Fruit fly (Drosophila melanogaster) whole organism, embryonic: ENCODE data around the gene CG42553.
A peak's percentile ranks its signal among the peaks of the same experiment; 100 is the strongest.

Experiments
- Asciz ChIP-seq: fragments of 200-800 bp; sonication (Bioruptor generic); optimal IDR thresholded peaks from 2 replicates; lab custom pipeline; 2017; ENCODE audit warnings: missing biosample characterization, mild to moderate bottlenecking, missing genetic modification characterization, missing genetic modification reagents
- BEAF-32 ChIP-seq: fragments of 200-800 bp; sonication (Bioruptor generic); optimal IDR thresholded peaks from 3 replicates; lab custom pipeline; 2017; ENCODE audit warnings: missing biosample characterization, missing genetic modification characterization, mild to moderate bottlenecking, moderate library complexity, missing genetic modification reagents
- CG10321 ChIP-seq: fragments of 200-800 bp; sonication (Bioruptor generic); IDR thresholded peaks from 2 replicates; pipeline ENCODE4 v1.3.6; 2022; ENCODE audit warnings: missing biosample characterization, missing genetic modification characterization
- CG13894 ChIP-seq: fragments of 200-800 bp; sonication (Bioruptor generic); optimal IDR thresholded peaks from 3 replicates; lab custom pipeline; 2018; ENCODE audit warnings: missing biosample characterization, mild to moderate bottlenecking, missing genetic modification characterization, moderate library complexity
- CG14965 ChIP-seq: fragments of 200-800 bp; sonication (Bioruptor generic); optimal IDR thresholded peaks from 2 replicates; lab custom pipeline; 2016; ENCODE audit warnings: missing biosample characterization, missing genetic modification characterization, borderline replicate concordance
- CG1603 ChIP-seq: fragments of 200-800 bp; sonication (Bioruptor generic); optimal IDR thresholded peaks from 2 replicates; lab custom pipeline; 2019; ENCODE audit warnings: missing biosample characterization, mild to moderate bottlenecking, missing genetic modification characterization, moderate library complexity
- CG16779 ChIP-seq: fragments of 200-800 bp; sonication (Bioruptor generic); IDR thresholded peaks from 2 replicates; pipeline ENCODE4 v1.3.6; 2022; ENCODE audit warnings: missing biosample characterization, missing genetic modification characterization
- CG17186 ChIP-seq: fragments of 200-800 bp; sonication (Bioruptor generic); optimal IDR thresholded peaks from 3 replicates; lab custom pipeline; 2017; ENCODE audit warnings: missing biosample characterization, missing genetic modification reagents, missing genetic modification characterization
- CG1792 ChIP-seq: fragments of 200-800 bp; sonication (Bioruptor generic); optimal IDR thresholded peaks from 2 replicates; lab custom pipeline; 2016; ENCODE audit warnings: missing biosample characterization, missing genetic modification characterization
- CG18011 ChIP-seq: fragments of 200-800 bp; sonication (Bioruptor generic); optimal IDR thresholded peaks from 2 replicates; lab custom pipeline; 2017; ENCODE audit warnings: missing biosample characterization, missing genetic modification characterization, mild to moderate bottlenecking, moderate library complexity, missing genotype
- CG18599 ChIP-seq: fragments of 200-800 bp; sonication (Bioruptor generic); optimal IDR thresholded peaks from 3 replicates; lab custom pipeline; 2017; ENCODE audit warnings: missing biosample characterization, missing genetic modification characterization, mild to moderate bottlenecking, moderate library complexity, missing genetic modification reagents
- CG2202 ChIP-seq: fragments of 200-800 bp; sonication (Bioruptor generic); optimal IDR thresholded peaks from 2 replicates; lab custom pipeline; 2018; ENCODE audit warnings: missing biosample characterization, mild to moderate bottlenecking, missing genetic modification characterization
- CG2889 ChIP-seq: fragments of 200-800 bp; sonication (Bioruptor generic); IDR thresholded peaks from 3 replicates; pipeline ENCODE4 v1.3.6; 2022; ENCODE audit warnings: missing biosample characterization, missing genetic modification characterization
- CG30403 ChIP-seq: fragments of 200-800 bp; sonication (Bioruptor generic); optimal IDR thresholded peaks from 3 replicates; lab custom pipeline; 2016; ENCODE audit warnings: missing biosample characterization, missing genetic modification characterization
- CG4282 ChIP-seq: fragments of 200-800 bp; sonication (Bioruptor generic); optimal IDR thresholded peaks from 2 replicates; lab custom pipeline; 2016; ENCODE audit warnings: missing biosample characterization, missing genetic modification characterization
- CG6272 ChIP-seq: fragments of 200-800 bp; sonication (Bioruptor generic); IDR thresholded peaks from 2 replicates; pipeline ENCODE4 v1.3.6; 2022; ENCODE audit warnings: missing biosample characterization, missing genetic modification characterization
- CG6689 ChIP-seq: fragments of 200-800 bp; sonication (Bioruptor generic); IDR thresholded peaks from 2 replicates; pipeline ENCODE4 v1.3.6; 2022; ENCODE audit warnings: missing biosample characterization, missing genetic modification characterization
- CG6813 ChIP-seq: fragments of 200-800 bp; sonication (Bioruptor generic); optimal IDR thresholded peaks from 2 replicates; lab custom pipeline; 2017; ENCODE audit warnings: missing biosample characterization, missing genetic modification characterization, mild to moderate bottlenecking, moderate library complexity, missing genetic modification reagents
- CG9437 ChIP-seq: fragments of 200-800 bp; sonication (Bioruptor generic); optimal IDR thresholded peaks from 2 replicates; lab custom pipeline; 2018; ENCODE audit warnings: missing biosample characterization, mild to moderate bottlenecking, missing genetic modification characterization
- Dek ChIP-seq: fragments of 200-800 bp; sonication (Bioruptor generic); optimal IDR thresholded peaks from 3 replicates; lab custom pipeline; 2019; ENCODE audit warnings: missing biosample characterization, mild to moderate bottlenecking, missing genetic modification characterization, moderate library complexity
- Dip3 ChIP-seq: fragments of 200-800 bp; sonication (Bioruptor generic); optimal IDR thresholded peaks from 3 replicates; lab custom pipeline; 2016; ENCODE audit warnings: missing biosample characterization, missing genetic modification characterization
- HmgZ ChIP-seq: fragments of 200-800 bp; sonication (Bioruptor generic); optimal IDR thresholded peaks from 2 replicates; lab custom pipeline; 2018; ENCODE audit warnings: missing biosample characterization, mild to moderate bottlenecking, missing genetic modification characterization
- Hsf ChIP-seq: fragments of 200-800 bp; sonication (Bioruptor generic); optimal IDR thresholded peaks from 3 replicates; lab custom pipeline; 2016; ENCODE audit warnings: missing biosample characterization, missing genetic modification characterization
- Lpt ChIP-seq: fragments of >200 bp; optimal IDR thresholded peaks from 2 replicates; lab custom pipeline; 2018; ENCODE audit warnings: missing biosample characterization, missing genetic modification characterization
- MTF-1 ChIP-seq: fragments of 200-800 bp; sonication (Bioruptor generic); optimal IDR thresholded peaks from 2 replicates; lab custom pipeline; 2018; ENCODE audit warnings: missing biosample characterization, mild to moderate bottlenecking, missing genetic modification characterization, borderline replicate concordance
- Mrtf ChIP-seq: fragments of 200-800 bp; sonication (Bioruptor generic); IDR thresholded peaks from 3 replicates; pipeline ENCODE4 v1.3.6; 2022; ENCODE audit warnings: missing biosample characterization, missing genetic modification characterization
- Oaz ChIP-seq: fragments of 200-800 bp; sonication (Bioruptor generic); IDR thresholded peaks from 2 replicates; pipeline ENCODE4 v1.3.6; 2022; ENCODE audit warnings: missing biosample characterization, missing genetic modification characterization
- Rfx ChIP-seq: fragments of 200-800 bp; sonication (Bioruptor generic); IDR thresholded peaks from 2 replicates; pipeline ENCODE4 v1.3.6; 2022; ENCODE audit warnings: missing biosample characterization, missing genetic modification characterization
- Sin3A ChIP-seq: fragments of >200 bp; optimal IDR thresholded peaks from 2 replicates; lab custom pipeline; 2018
- bigmax ChIP-seq: fragments of 200-800 bp; sonication (Bioruptor generic); optimal IDR thresholded peaks from 2 replicates; lab custom pipeline; 2018; ENCODE audit warnings: missing biosample characterization, mild to moderate bottlenecking, missing genetic modification characterization
- cad ChIP-seq: fragments of >200 bp; optimal IDR thresholded peaks from 2 replicates; lab custom pipeline; 2017; ENCODE audit warnings: missing biosample characterization, missing genetic modification characterization
- crp ChIP-seq, 2 experiments: fragments of 200-800 bp; sonication (Bioruptor generic); optimal IDR thresholded peaks; 2 replicates in 1 of 2; 3 replicates in 1 of 2; lab custom pipeline; 2017; ENCODE audit warnings: missing biosample characterization in 2 of 2, missing genetic modification characterization in 2 of 2, mild to moderate bottlenecking in 1 of 2, moderate library complexity in 1 of 2
- danr ChIP-seq: fragments of 200-800 bp; sonication (Bioruptor generic); IDR thresholded peaks from 2 replicates; pipeline ENCODE4 v1.3.6; 2022; ENCODE audit warnings: missing biosample characterization, missing genetic modification characterization
- dimm ChIP-seq: fragments of 200-800 bp; sonication (Bioruptor generic); IDR thresholded peaks from 2 replicates; pipeline ENCODE4 v1.3.6; 2022; ENCODE audit warnings: missing biosample characterization, missing genetic modification characterization
- gt ChIP-seq: fragments of 200-800 bp; sonication (Bioruptor generic); IDR thresholded peaks from 2 replicates; pipeline ENCODE4 v1.3.6; 2022; ENCODE audit warnings: missing biosample characterization, missing genetic modification characterization
- kah ChIP-seq: fragments of 200-800 bp; sonication (Bioruptor generic); optimal IDR thresholded peaks from 2 replicates; lab custom pipeline; 2018; ENCODE audit warnings: missing biosample characterization, mild to moderate bottlenecking, missing genetic modification characterization
- ken ChIP-seq: fragments of 200-800 bp; sonication (Bioruptor generic); IDR thresholded peaks from 3 replicates; pipeline ENCODE4 v1.3.6; 2022; ENCODE audit warnings: missing biosample characterization, missing genetic modification characterization
- lola ChIP-seq, 3 experiments: fragments of >200 bp in 2 of 3; fragments of 200-800 bp in 1 of 3; sonication (Bioruptor generic) in 1 of 3; optimal IDR thresholded peaks; 2 replicates each; lab custom pipeline; 2017 to 2019; ENCODE audit warnings: missing biosample characterization in 3 of 3, missing genetic modification characterization in 3 of 3, mild to moderate bottlenecking in 1 of 3, moderate library complexity in 1 of 3
- nmo ChIP-seq: fragments of 200-800 bp; sonication (Bioruptor generic); optimal IDR thresholded peaks from 2 replicates; lab custom pipeline; 2018; ENCODE audit warnings: missing biosample characterization, mild to moderate bottlenecking, missing genetic modification characterization, moderate library complexity
- odd ChIP-seq: fragments of 200-800 bp; sonication (Bioruptor generic); optimal IDR thresholded peaks from 2 replicates; lab custom pipeline; 2017; ENCODE audit warnings: missing biosample characterization, mild to moderate bottlenecking, missing genetic modification characterization
- pan ChIP-seq, 4 experiments: fragments of >200 bp in 3 of 4; fragments of 200-800 bp in 1 of 4; sonication (Bioruptor generic) in 1 of 4; optimal IDR thresholded peaks in 3 of 4; IDR thresholded peaks in 1 of 4; 2 replicates each; pipeline versions ENCODE4 v1.3.6 to Lab custom; 2017 to 2022; ENCODE audit warnings: missing biosample characterization in 2 of 4, missing genetic modification characterization in 2 of 4, mixed read lengths in 1 of 4
- pfk ChIP-seq: fragments of 200-800 bp; sonication (Bioruptor generic); optimal IDR thresholded peaks from 2 replicates; lab custom pipeline; 2018; ENCODE audit warnings: missing biosample characterization, mild to moderate bottlenecking, missing genetic modification characterization, moderate library complexity
- prd ChIP-seq, 3 experiments: fragments of >200 bp in 2 of 3; fragments of 200-800 bp in 1 of 3; sonication (Bioruptor generic) in 1 of 3; optimal IDR thresholded peaks in 2 of 3; IDR thresholded peaks in 1 of 3; 2 replicates in 2 of 3; 3 replicates in 1 of 3; pipeline versions ENCODE4 v1.3.6 to Lab custom; 2017 to 2022; ENCODE audit warnings: missing biosample characterization in 1 of 3, missing genetic modification characterization in 1 of 3
- psq ChIP-seq: fragments of 200-800 bp; sonication (Bioruptor generic); optimal IDR thresholded peaks from 2 replicates; lab custom pipeline; 2017; ENCODE audit warnings: missing biosample characterization, missing genetic modification characterization
- ro ChIP-seq: fragments of 200-800 bp; sonication (Bioruptor generic); IDR thresholded peaks from 2 replicates; pipeline ENCODE4 v1.3.6; 2022; ENCODE audit warnings: missing biosample characterization, missing genetic modification characterization
- scrt ChIP-seq: fragments of 200-800 bp; sonication (Bioruptor generic); optimal IDR thresholded peaks from 2 replicates; lab custom pipeline; 2018; ENCODE audit warnings: missing biosample characterization, mild to moderate bottlenecking, missing genetic modification characterization, moderate library complexity
- ssp ChIP-seq: fragments of 200-800 bp; sonication (Bioruptor generic); IDR thresholded peaks from 2 replicates; pipeline ENCODE4 v1.3.6; 2022; ENCODE audit warnings: missing biosample characterization, missing genetic modification characterization
- toy ChIP-seq: fragments of 200-800 bp; sonication (Bioruptor generic); IDR thresholded peaks from 2 replicates; pipeline ENCODE4 v1.3.6; 2022; ENCODE audit warnings: missing biosample characterization, missing genetic modification characterization
- zfh2 ChIP-seq: fragments of 200-800 bp; sonication (Bioruptor generic); optimal IDR thresholded peaks from 2 replicates; lab custom pipeline; 2016; ENCODE audit warnings: missing biosample characterization, missing genetic modification characterization

Gene CG42553

dm6 chr3L:872389-872972 is 38.6 kb downstream of the CG42553 start (continued):
- TF ChIP-seq kah (GFP tag; lab: Kevin White, UChicago) (no peak), CG16779 (GFP tag; lab: Robert Waterston, UW) (no peak), CG17186 (GFP tag; lab: Kevin White, UChicago) (peak; percentile 59), CG6689 (0 out of 2 replicates have a peak, but pooled peaks have one; percentile 9), Dip3 (GFP tag; lab: Kevin White, UChicago) (peak; percentile 18), CG10321 (no peak), Oaz (GFP tag; lab: Robert Waterston, UW) (no peak), HmgZ (no peak), dimm (no peak), CG1792 (GFP tag; lab: Kevin White, UChicago) (peak; percentile 27), CG2889 (GFP tag; lab: Robert Waterston, UW) (no peak), CG4282 (GFP tag; lab: Kevin White, UChicago) (no peak), Sin3A (lab: Kevin White, UChicago) (peak; percentile 93), CG1603 (tag; lab: Kevin White, UChicago) (peak; percentile 35), CG6813 (GFP tag; lab: Kevin White, UChicago) (no peak), Asciz (no peak), gt (GFP tag; lab: Robert Waterston, UW) (no peak), ken (GFP tag; lab: Robert Waterston, UW) (peak; percentile 64), zfh2 (GFP tag; lab: Kevin White, UChicago) (peak; percentile 62), Hsf (GFP tag; lab: Kevin White, UChicago) (peak; percentile 55), CG2202 (tag; lab: Kevin White, UChicago) (no peak), prd (optimal IDR thresholded peaks at IDR 0.05; lab: Kevin White, UChicago) (no peak), prd (GFP tag; IDR thresholded peaks at IDR 0.05; lab: Robert Waterston, UW) (peak; percentile 69), pfk (GFP tag; lab: Kevin White, UChicago) (no peak), scrt (GFP tag; lab: Kevin White, UChicago) (peak; percentile 80), ssp (GFP tag; lab: Robert Waterston, UW) (no peak), lola (GFP tag; optimal IDR thresholded peaks at IDR 0.05; lab: Kevin White, UChicago) (peak in 1 of 3 experiments; percentile 12), Rfx (peak; percentile 53; the same call in 1 of the 2 replicates), Mrtf (GFP tag; lab: Robert Waterston, UW) (no peak), CG30403 (GFP tag; lab: Kevin White, UChicago) (peak; percentile 70), CG18599 (peak; percentile 2), danr (GFP tag; lab: Robert Waterston, UW) (no peak), pan (optimal IDR thresholded peaks at IDR 0.05; lab: Kevin White, UChicago) (no peak), pan (GFP tag; optimal IDR thresholded peaks at IDR 0.05 in 1 of 2, IDR thresholded peaks at IDR 0.05 in 1 of 2) (peak in 1 of 2 experiments; percentile 46), ro (GFP tag; lab: Robert Waterston, UW) (no peak), psq (GFP tag; lab: Kevin White, UChicago) (no peak), CG18011 (GFP tag; lab: Kevin White, UChicago) (no peak), MTF-1 (no peak), Dek (tag; lab: Kevin White, UChicago) (no peak), cad (GFP tag; lab: Kevin White, UChicago) (no peak), CG13894 (tag; lab: Kevin White, UChicago) (no peak), CG6272 (GFP tag; lab: Robert Waterston, UW) (peak; percentile 57), Lpt (GFP tag; lab: Kevin White, UChicago) (no peak), BEAF-32 (peak; percentile 91), toy (GFP tag; lab: Robert Waterston, UW) (no peak), CG14965 (GFP tag; lab: Kevin White, UChicago) (no peak), odd (GFP tag; lab: Kevin White, UChicago) (no peak), CG9437 (GFP tag; lab: Kevin White, UChicago) (peak; percentile 55), nmo (peak; percentile 62), bigmax (GFP tag; lab: Kevin White, UChicago) (no peak), crp (GFP tag; optimal IDR thresholded peaks at IDR 0.05; lab: Kevin White, UChicago) (peak in 1 of 2 experiments; percentile 71)
